Worm (Caenorhabditis elegans) whole organism, L3 larva: ENCODE measurements around the gene Y17G7B.12.

Source experiments
- R02D3.7 ChIP-seq: fragments of 150-350 bp; optimal IDR thresholded peaks from 2 replicates; lab custom pipeline; 2014; ENCODE audit warnings: missing biosample characterization, missing genetic modification characterization
- aly-2 ChIP-seq: fragments of 150-350 bp; optimal IDR thresholded peaks from 2 replicates; lab custom pipeline; 2014; ENCODE audit warnings: missing biosample characterization, missing genetic modification characterization
- ama-1 ChIP-seq: fragments of 150-350 bp; optimal IDR thresholded peaks from 2 replicates; lab custom pipeline; 2018
- ceh-82 ChIP-seq: fragments of 150-350 bp; optimal IDR thresholded peaks from 2 replicates; lab custom pipeline; 2014; ENCODE audit warnings: missing biosample characterization, missing genetic modification characterization
- ceh-9 ChIP-seq: sonication (generic microtip); optimal IDR thresholded peaks from 2 replicates; lab custom pipeline; 2018; ENCODE audit warnings: missing biosample characterization, missing genetic modification characterization
- egl-27 ChIP-seq: sonication (generic microtip); optimal IDR thresholded peaks from 4 replicates; lab custom pipeline; 2017; ENCODE audit warnings: missing biosample characterization, missing genetic modification reagents, missing genetic modification characterization
- elt-2 ChIP-seq: sonication (generic microtip); optimal IDR thresholded peaks from 2 replicates; lab custom pipeline; 2016; ENCODE audit warnings: missing genetic modification reagents, mild to moderate bottlenecking, missing genetic modification characterization, missing compliant biosample characterization
- elt-3 ChIP-seq, 3 experiments: fragments of 150-350 bp in 1 of 3; sonication (generic microtip) in 2 of 3; optimal IDR thresholded peaks; 2 replicates in 2 of 3; 4 replicates in 1 of 3; lab custom pipeline; 2014 to 2017; ENCODE audit warnings: missing biosample characterization in 3 of 3, missing genetic modification characterization in 3 of 3
- eor-1 ChIP-seq, 2 experiments: fragments of 150-350 bp; optimal IDR thresholded peaks; 2 replicates each; lab custom pipeline; 2014 to 2018; ENCODE audit warnings: missing biosample characterization in 2 of 2, missing genetic modification characterization in 2 of 2
- fkh-10 ChIP-seq: sonication (generic microtip); optimal IDR thresholded peaks from 2 replicates; lab custom pipeline; 2017; ENCODE audit warnings: missing biosample characterization, missing genetic modification reagents, missing genetic modification characterization
- fkh-2 ChIP-seq: fragments of 150-350 bp; optimal IDR thresholded peaks from 2 replicates; lab custom pipeline; 2014; ENCODE audit warnings: missing biosample characterization, missing genetic modification reagents, missing genetic modification characterization
- jun-1 ChIP-seq: fragments of 150-350 bp; optimal IDR thresholded peaks from 2 replicates; lab custom pipeline; 2014; ENCODE audit warnings: missing biosample characterization, missing genetic modification reagents, missing genetic modification characterization
- lin-15B ChIP-seq: fragments of 150-350 bp; optimal IDR thresholded peaks from 2 replicates; lab custom pipeline; 2014; ENCODE audit warnings: missing biosample characterization, missing genetic modification characterization
- lin-39 ChIP-seq: fragments of 150-350 bp; optimal IDR thresholded peaks from 2 replicates; lab custom pipeline; 2018; ENCODE audit warnings: missing biosample characterization, missing genetic modification reagents, missing genetic modification characterization
- lsy-12 ChIP-seq: sonication (generic microtip); optimal IDR thresholded peaks from 2 replicates; lab custom pipeline; 2016; ENCODE audit warnings: mild to moderate bottlenecking, missing genetic modification characterization, missing compliant biosample characterization
- mdl-1 ChIP-seq: fragments of 150-350 bp; optimal IDR thresholded peaks from 2 replicates; lab custom pipeline; 2014; ENCODE audit warnings: missing biosample characterization, missing genetic modification characterization
- mml-1 ChIP-seq: fragments of 150-350 bp; sonication (generic microtip); optimal IDR thresholded peaks from 3 replicates; lab custom pipeline; 2014; ENCODE audit warnings: missing biosample characterization, missing genetic modification characterization
- nfya-1 ChIP-seq: sonication (generic microtip); optimal IDR thresholded peaks from 2 replicates; lab custom pipeline; 2017; ENCODE audit warnings: missing genetic modification characterization, mild to moderate bottlenecking, missing compliant biosample characterization, antibody characterized with exemption, moderate library complexity; ENCODE audit not compliant: insufficient read depth
- nhr-12 ChIP-seq: fragments of 150-350 bp; optimal IDR thresholded peaks from 2 replicates; lab custom pipeline; 2014; ENCODE audit warnings: missing biosample characterization, missing genetic modification characterization
- nhr-23 ChIP-seq: fragments of 150-350 bp; optimal IDR thresholded peaks from 2 replicates; lab custom pipeline; 2014; ENCODE audit warnings: missing biosample characterization, missing genetic modification reagents, missing genetic modification characterization
- nhr-237 ChIP-seq: fragments of 150-350 bp; optimal IDR thresholded peaks from 2 replicates; lab custom pipeline; 2014; ENCODE audit warnings: missing biosample characterization, missing genetic modification characterization
- nhr-25 ChIP-seq: sonication (generic microtip); optimal IDR thresholded peaks from 2 replicates; lab custom pipeline; 2017; ENCODE audit warnings: missing biosample characterization, missing genetic modification characterization
- nhr-28 ChIP-seq: fragments of 150-350 bp; optimal IDR thresholded peaks from 2 replicates; lab custom pipeline; 2014; ENCODE audit warnings: missing biosample characterization, missing genetic modification characterization
- nhr-43 ChIP-seq: sonication (generic microtip); optimal IDR thresholded peaks from 2 replicates; lab custom pipeline; 2016; ENCODE audit warnings: mild to moderate bottlenecking, missing genetic modification characterization, missing compliant biosample characterization; ENCODE audit not compliant: poor library complexity, severe bottlenecking
- nhr-76 ChIP-seq: fragments of 150-350 bp; sonication (generic microtip); optimal IDR thresholded peaks from 5 replicates; lab custom pipeline; 2014; ENCODE audit warnings: missing biosample characterization, missing genetic modification characterization
- nhr-77 ChIP-seq: fragments of 150-350 bp; optimal IDR thresholded peaks from 2 replicates; lab custom pipeline; 2014; ENCODE audit warnings: missing biosample characterization, missing genetic modification characterization
- sea-2 ChIP-seq: fragments of 150-350 bp; sonication (generic microtip); optimal IDR thresholded peaks from 4 replicates; lab custom pipeline; 2014; ENCODE audit warnings: missing biosample characterization, missing genetic modification reagents, missing genetic modification characterization
- snpc-4 ChIP-seq: fragments of 150-350 bp; optimal IDR thresholded peaks from 2 replicates; lab custom pipeline; 2014; ENCODE audit warnings: missing biosample characterization, missing genetic modification characterization
- tbx-2 ChIP-seq: sonication (generic microtip); optimal IDR thresholded peaks from 2 replicates; lab custom pipeline; 2016; ENCODE audit warnings: mild to moderate bottlenecking, missing genetic modification characterization, missing compliant biosample characterization
- unc-39 ChIP-seq: sonication (generic microtip); optimal IDR thresholded peaks from 4 replicates; lab custom pipeline; 2017; ENCODE audit warnings: missing biosample characterization, missing genetic modification characterization
- unc-62 ChIP-seq: fragments of 150-350 bp; sonication (generic microtip); optimal IDR thresholded peaks from 4 replicates; lab custom pipeline; 2014; ENCODE audit warnings: missing biosample characterization, missing genetic modification reagents, missing genetic modification characterization
- zag-1 ChIP-seq: fragments of 150-350 bp; optimal IDR thresholded peaks from 2 replicates; lab custom pipeline; 2014; ENCODE audit warnings: missing biosample characterization, missing genetic modification characterization
- ztf-4 ChIP-seq: fragments of 150-350 bp; optimal IDR thresholded peaks from 2 replicates; lab custom pipeline; 2014; ENCODE audit warnings: missing biosample characterization, missing genetic modification characterization

Gene Y17G7B.12

DNA sequence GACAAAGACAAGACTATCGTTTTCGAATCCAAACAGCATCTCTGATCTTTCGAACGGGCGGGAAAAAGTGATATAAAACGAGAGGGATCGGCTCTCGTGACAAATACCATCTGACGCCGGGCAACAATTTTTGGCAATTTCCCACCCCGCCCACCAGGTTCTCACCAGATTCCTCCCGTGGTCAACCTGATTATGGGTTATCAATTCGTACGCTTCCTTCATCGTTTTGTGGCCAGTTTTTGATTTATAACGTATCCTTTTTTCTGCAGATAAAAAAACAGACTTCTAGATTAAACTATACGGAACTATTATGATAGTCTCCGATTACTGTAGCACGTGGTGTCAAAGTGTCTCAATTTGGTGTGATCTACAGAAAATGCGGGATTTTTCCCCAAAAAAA lies 29.3 kb downstream of the Y17G7B.12 start:
- TF ChIP-seq fkh-2 (tag; lab: Kevin White, UChicago), result no peak
- TF ChIP-seq ama-1 (lab: Kevin White, UChicago), result peak; percentile 15
- peak; percentile 46 for TF ChIP-seq jun-1 (tag; lab: Kevin White, UChicago)
- no peak for TF ChIP-seq snpc-4 (tag; lab: Kevin White, UChicago)
- TF ChIP-seq mml-1 (tag; lab: Kevin White, UChicago), result no peak
- TF ChIP-seq aly-2 (tag; lab: Kevin White, UChicago), result no peak
- no peak for TF ChIP-seq nhr-25 (tag; lab: Kevin White, UChicago)
- no peak for TF ChIP-seq lsy-12 (tag; lab: Kevin White, UChicago)
- TF ChIP-seq tbx-2, result no peak
- no peak for TF ChIP-seq ztf-4 (tag; lab: Kevin White, UChicago)
- no peak for TF ChIP-seq unc-39 (tag; lab: Kevin White, UChicago)
- TF ChIP-seq nhr-43 (tag; lab: Kevin White, UChicago), result peak; percentile 82

DNA sequence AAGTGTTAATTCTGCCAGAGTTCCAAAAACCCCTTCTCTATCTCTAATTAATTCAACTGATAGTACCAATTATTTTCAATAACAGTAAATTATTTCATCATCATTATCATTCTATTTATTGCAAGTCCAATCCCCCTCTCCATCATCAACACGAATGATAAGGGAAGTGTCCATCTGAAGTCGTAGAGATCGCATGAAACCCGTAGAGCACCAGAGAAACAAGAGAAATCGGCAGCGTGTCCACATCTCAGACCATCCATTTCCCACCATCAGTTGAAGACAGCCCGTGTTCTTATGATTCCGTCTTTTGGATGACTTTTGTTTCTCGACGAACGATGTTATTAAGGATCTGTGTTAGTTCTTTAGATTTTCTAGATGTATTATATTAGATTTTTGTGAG lies 29.8 kb downstream of the Y17G7B.12 start:
- TF ChIP-seq fkh-10 (no peak), nfya-1 (tag; lab: Kevin White, UChicago) (no peak), eor-1 (tag; optimal IDR thresholded peaks at IDR 0.05; lab: Kevin White, UChicago) (no peak), R02D3.7 (tag; lab: Kevin White, UChicago) (no peak), elt-2 (tag; lab: Kevin White, UChicago) (no peak), egl-27 (tag; lab: Kevin White, UChicago) (no peak), ceh-82 (tag; lab: Kevin White, UChicago) (no peak), fkh-2 (tag; lab: Kevin White, UChicago) (no peak), nhr-28 (no peak), elt-3 (tag; optimal IDR thresholded peaks at IDR 0.05; lab: Kevin White, UChicago) (peak in 2 of 3 experiments; percentile 40 to 85), nhr-23 (peak; percentile 70), nhr-77 (tag; lab: Kevin White, UChicago) (no peak), sea-2 (GFP tag; lab: Kevin White, UChicago) (no peak), lin-15B (tag; lab: Kevin White, UChicago) (no peak), nhr-43 (tag; lab: Kevin White, UChicago) (peak; percentile 33), nhr-12 (tag; lab: Kevin White, UChicago) (no peak), ama-1 (lab: Kevin White, UChicago) (no peak), ceh-9 (tag; lab: Kevin White, UChicago) (no peak), nhr-237 (tag; lab: Kevin White, UChicago) (no peak), nhr-25 (tag; lab: Kevin White, UChicago) (no peak)

DNA sequence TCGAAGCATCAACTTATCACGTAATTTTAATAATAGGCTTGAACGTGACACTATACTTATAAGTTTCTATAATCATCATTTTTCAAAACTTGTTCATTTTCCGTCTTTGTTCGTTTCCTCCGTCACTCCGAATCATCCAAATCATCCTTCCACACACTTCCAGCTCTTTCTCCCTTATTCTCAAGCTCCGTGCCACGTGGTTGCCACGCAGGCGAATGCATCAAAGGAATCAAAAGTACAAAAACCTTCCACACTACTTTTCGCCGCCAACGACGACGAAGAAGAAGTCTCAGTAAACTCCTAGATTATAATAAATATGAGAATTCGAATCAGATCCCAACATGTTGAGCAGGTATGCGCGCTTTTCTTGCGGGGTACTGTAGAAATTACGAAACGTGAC lies 30.5 kb downstream of the Y17G7B.12 start:
- TF ChIP-seq ama-1 (lab: Kevin White, UChicago) (peak; percentile 70), lin-39 (tag; lab: Kevin White, UChicago) (no peak), nhr-76 (no peak), mdl-1 (no peak)

ce11 chrII:12054558-12054957 lies 30.9 kb downstream of the Y17G7B.12 start:
- TF ChIP-seq ama-1 (lab: Kevin White, UChicago) (peak; percentile 78), nfya-1 (tag; lab: Kevin White, UChicago) (peak; percentile 6), nhr-43 (tag; lab: Kevin White, UChicago) (peak; percentile 32), eor-1 (tag; optimal IDR thresholded peaks at IDR 0.05; lab: Kevin White, UChicago) (no peak), ztf-4 (tag; lab: Kevin White, UChicago) (no peak), nhr-12 (tag; lab: Kevin White, UChicago) (no peak), elt-3 (tag; optimal IDR thresholded peaks at IDR 0.05; lab: Kevin White, UChicago) (no peak), zag-1 (tag; lab: Kevin White, UChicago) (no peak), unc-62 (no peak)
- TF ChIP-seq, all 47 proteins: peak for 3
